Fruit fly (Drosophila melanogaster): ENCODE measurements around the gene CG5506.

The CG5506 gene

DNA sequence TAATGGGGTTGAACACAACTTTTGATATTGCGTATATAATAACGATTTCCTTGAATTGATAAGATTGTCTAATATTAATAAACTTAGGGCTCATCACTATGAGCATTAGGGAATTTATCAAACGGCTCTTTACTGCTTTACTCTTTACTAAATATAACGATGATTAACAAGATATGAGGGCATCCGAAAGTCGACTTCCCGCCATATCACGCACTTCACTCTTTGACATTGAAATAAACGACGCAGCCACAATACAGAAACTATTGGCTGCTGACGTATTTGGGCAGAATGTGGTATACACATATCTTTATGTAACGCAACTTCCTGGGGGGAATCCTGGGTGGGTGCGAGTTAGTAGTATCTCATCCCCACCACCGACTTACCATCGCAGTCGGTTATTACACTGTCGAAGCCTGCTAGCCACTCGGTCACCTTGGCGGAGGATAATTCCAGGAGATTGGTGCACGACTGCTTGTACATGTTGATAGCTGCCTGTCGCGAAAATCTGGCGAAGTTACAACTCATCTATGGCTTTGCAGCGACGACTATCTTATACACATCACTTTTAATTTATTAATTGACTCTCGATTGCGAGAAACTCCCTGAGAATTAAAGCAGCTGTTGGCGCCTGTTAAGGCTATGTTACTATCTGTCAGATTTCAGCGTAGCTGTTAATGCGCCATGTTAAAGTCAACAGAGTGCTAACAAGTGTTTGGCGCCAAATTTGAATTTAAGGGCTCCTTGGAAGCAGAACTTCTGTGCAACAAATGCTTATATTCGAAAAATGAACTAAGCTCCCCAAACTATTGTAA lies 41.1 kb downstream of the CG5506 start, which contains the start of gene CG5567:
Gene CG5567 (minus strand): TSS at position 653 of the 812 bp plus-strand sequence.
- TF ChIP-seq Blimp-1 (GFP tag; optimal IDR thresholded peaks at IDR 0.05) (no peak), vri (GFP tag; optimal IDR thresholded peaks at IDR 0.05) (no peak), CG1621 (tag; optimal IDR thresholded peaks at IDR 0.05) (no peak), CG10669 (GFP tag; optimal IDR thresholded peaks at IDR 0.05) (no peak), spab (GFP tag; optimal IDR thresholded peaks at IDR 0.05) (no peak), CG15336 (GFP tag; IDR thresholded peaks at IDR 0.05) (no peak), esn (GFP tag; optimal IDR thresholded peaks at IDR 0.05) (peak; percentile 16), Ets21C (GFP tag; optimal IDR thresholded peaks at IDR 0.05) (no peak), CG3919 (GFP tag; optimal IDR thresholded peaks at IDR 0.05) (no peak), Lpt (GFP tag; optimal IDR thresholded peaks at IDR 0.05) (no peak), Sox14 (GFP tag; optimal IDR thresholded peaks at IDR 0.05) (peak; percentile 14), fkh (GFP tag; optimal IDR thresholded peaks at IDR 0.05) (no peak), Ets96B (tag; optimal IDR thresholded peaks at IDR 0.05) (no peak), CG3032 (tag; optimal IDR thresholded peaks at IDR 0.05) (peak; percentile 74), CG32006 (GFP tag; optimal IDR thresholded peaks at IDR 0.05) (peak; percentile 28), CG31627 (GFP tag; optimal IDR thresholded peaks at IDR 0.05) (no peak), CG6808 (GFP tag; optimal IDR thresholded peaks at IDR 0.05) (no peak), Gug (GFP tag; IDR thresholded peaks at IDR 0.05) (no peak), svp (GFP tag) (peak; percentile 72), CG34406 (GFP tag; optimal IDR thresholded peaks at IDR 0.05) (no peak), CG11762 (GFP tag; optimal IDR thresholded peaks at IDR 0.05; ENCODE audit: insufficient read depth) (no peak), CG9139 (GFP tag; optimal IDR thresholded peaks at IDR 0.05) (no peak), Eip78C (GFP tag) (peak; percentile 56), CG6792 (GFP tag; optimal IDR thresholded peaks at IDR 0.05) (no peak), Met (GFP tag; optimal IDR thresholded peaks at IDR 0.05) (no peak), Hr38 (GFP tag; optimal IDR thresholded peaks at IDR 0.05) (no peak), eg (GFP tag; IDR thresholded peaks at IDR 0.05) (peak; percentile 33; the same call in 1 of the 3 replicates), achi (GFP tag; optimal IDR thresholded peaks at IDR 0.05) (peak; percentile 98), Smox (GFP tag; optimal IDR thresholded peaks at IDR 0.05) (no peak), CG8119 (GFP tag; IDR thresholded peaks at IDR 0.05) (no peak)

DNA sequence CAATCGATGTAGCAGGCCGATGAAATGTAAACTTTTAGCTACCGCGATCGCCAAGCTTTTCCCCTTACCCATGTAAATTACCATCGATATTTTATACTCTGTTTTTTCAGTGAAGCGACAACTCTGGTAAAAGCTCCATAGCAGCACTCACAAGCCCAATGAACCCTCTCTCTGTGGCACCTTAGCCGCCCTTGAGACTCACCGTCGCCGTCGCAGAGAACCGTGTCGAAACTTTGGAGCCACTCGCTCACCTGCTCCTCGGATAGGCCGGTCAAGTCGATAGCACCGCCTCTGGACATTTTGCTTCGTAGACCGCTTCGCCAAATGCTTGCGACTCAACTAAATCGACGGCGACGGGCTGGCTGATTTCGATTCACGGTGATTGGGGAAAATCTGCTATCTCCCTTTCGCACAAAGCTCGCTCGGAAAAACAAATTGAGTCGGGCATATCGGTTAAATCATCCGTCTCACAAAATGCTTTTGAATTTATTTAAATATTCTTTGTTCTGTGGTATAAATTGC lies 43.0 kb downstream of the CG5506 start, which contains the start of gene CG5577:
Gene CG5577 (minus strand): TSS at position 343 of the 522 bp plus-strand sequence.
- peak; percentile 8 for TF ChIP-seq CG8632 (GFP tag; optimal IDR thresholded peaks at IDR 0.05)
- TF ChIP-seq net (GFP tag; optimal IDR thresholded peaks at IDR 0.05): no peak
- peak; percentile 42 for TF ChIP-seq vri (GFP tag; optimal IDR thresholded peaks at IDR 0.05)
- TF ChIP-seq Sox14 (GFP tag; optimal IDR thresholded peaks at IDR 0.05): peak; percentile 32
- no peak for TF ChIP-seq CG8119 (GFP tag; IDR thresholded peaks at IDR 0.05)
- peak; percentile 95 for TF ChIP-seq svp (GFP tag)
- peak; percentile 3 for TF ChIP-seq CG34406 (GFP tag; optimal IDR thresholded peaks at IDR 0.05)
- TF ChIP-seq pdm3 (GFP tag; optimal IDR thresholded peaks at IDR 0.05): peak; percentile 13
- TF ChIP-seq fd59A (GFP tag; optimal IDR thresholded peaks at IDR 0.05): no peak
- peak; percentile 63 for TF ChIP-seq Eip78C (GFP tag)
- peak; percentile 29 for TF ChIP-seq Met (GFP tag; optimal IDR thresholded peaks at IDR 0.05)
- TF ChIP-seq Sox102F (GFP tag; optimal IDR thresholded peaks at IDR 0.05): peak; percentile 48
- no peak for TF ChIP-seq CG7368 (GFP tag; optimal IDR thresholded peaks at IDR 0.05)
- peak; percentile 18 for TF ChIP-seq CG3919 (GFP tag; optimal IDR thresholded peaks at IDR 0.05)
- no peak for TF ChIP-seq CG1621 (tag; optimal IDR thresholded peaks at IDR 0.05)
- TF ChIP-seq Hr4 (GFP tag; optimal IDR thresholded peaks at IDR 0.05): peak; percentile 13
- peak; percentile 6; the same call in 1 of the 3 replicates for TF ChIP-seq eg (GFP tag; IDR thresholded peaks at IDR 0.05)
- TF ChIP-seq CG16779 (tag; optimal IDR thresholded peaks at IDR 0.05): peak; percentile 8

Data from whole organism, prepupa.